Fruit fly (Drosophila melanogaster) whole organism, prepupa: Measurements from ENCODE around the gene Hipk.

ENCODE experiments used
- CG16779 ChIP-seq: fragments of 200-800 bp; sonication (Bioruptor generic); optimal IDR thresholded peaks from 3 replicates; lab custom pipeline; 2017; ENCODE audit warnings: missing biosample characterization, mild to moderate bottlenecking, missing genetic modification characterization
- cyc ChIP-seq: fragments of 200-800 bp; sonication (Bioruptor generic); optimal IDR thresholded peaks from 3 replicates; lab custom pipeline; 2016; ENCODE audit warnings: missing biosample characterization, missing genetic modification characterization
- topi ChIP-seq: fragments of 200-800 bp; sonication (Bioruptor generic); optimal IDR thresholded peaks from 3 replicates; lab custom pipeline; 2016; ENCODE audit warnings: missing biosample characterization, missing genetic modification characterization

DNA sequence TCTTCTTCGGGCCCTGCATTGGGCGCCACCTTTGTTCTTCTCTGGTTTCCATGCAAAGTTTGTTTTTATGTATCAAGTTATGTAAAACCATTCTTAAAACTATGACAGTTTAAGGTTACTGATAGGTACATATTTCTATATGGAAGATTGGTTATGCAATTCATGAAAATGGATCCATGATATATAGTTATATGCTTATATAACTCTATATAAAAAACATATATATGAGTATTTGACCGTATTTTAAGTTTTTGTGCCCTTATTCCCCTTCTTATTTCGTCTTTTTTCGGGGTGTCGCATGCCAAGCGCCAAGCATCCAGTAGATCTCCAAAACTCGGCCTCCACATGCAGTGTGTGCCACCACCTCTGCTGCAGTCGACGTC, 73.2 kb downstream of the Hipk start:
- TF ChIP-seq cyc: no peak
- TF ChIP-seq CG16779: no peak
- TF ChIP-seq topi (GFP tag; lab: Kevin White, UChicago): no peak
